Fruit fly (Drosophila melanogaster): Measurements from ENCODE around the gene Ir7e.

Ir7e gene

DNA sequence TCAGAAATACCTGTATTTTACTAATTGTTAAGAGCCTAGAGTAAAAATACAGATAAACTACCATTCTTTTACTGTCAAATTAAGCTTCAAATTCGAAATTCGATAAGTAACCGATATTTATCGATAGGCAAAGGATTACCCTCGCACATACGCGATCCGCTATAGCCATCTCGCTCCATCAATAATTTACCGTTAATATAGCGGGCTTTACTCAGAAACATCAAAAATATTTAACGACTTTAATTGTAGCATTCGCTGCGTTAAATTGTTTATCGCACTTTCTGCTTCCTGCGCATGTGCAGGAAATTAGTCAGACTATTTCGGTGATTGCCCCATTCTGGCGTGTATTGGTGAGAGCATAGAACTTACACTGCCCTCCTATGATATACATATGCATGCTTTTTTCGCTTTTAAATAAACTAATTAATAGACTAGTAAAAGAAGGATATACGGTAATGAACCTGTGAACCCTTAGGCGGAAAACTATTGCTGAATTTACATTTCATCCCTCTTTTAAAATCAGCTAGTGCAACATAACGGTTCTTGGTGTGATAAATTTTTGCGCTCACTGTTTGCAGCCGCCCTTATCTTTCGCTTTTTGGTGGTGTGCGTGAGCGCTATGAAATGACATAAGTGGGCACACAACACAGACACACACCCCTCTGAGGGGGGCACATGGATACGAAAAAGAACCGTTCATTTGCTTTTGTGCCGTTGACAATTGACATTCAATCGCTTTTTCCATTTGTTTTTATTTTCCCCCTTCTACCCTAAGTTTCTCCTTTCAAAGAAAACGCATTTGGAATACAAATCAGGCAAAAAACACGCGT, 27.0 kb upstream of the Ir7e start, which contains the start of the genes dpr14 and spidey (continued):
- peak; percentile 85 for TF ChIP-seq CG11085 (GFP tag; IDR thresholded peaks at IDR 0.05)
- peak; percentile 86 for TF ChIP-seq stc (GFP tag; IDR thresholded peaks at IDR 0.05)
- peak; percentile 83 for TF ChIP-seq CG14710 (tag; optimal IDR thresholded peaks at IDR 0.05)
- peak; percentile 97 for TF ChIP-seq Ets65A (GFP tag)
- TF ChIP-seq CG1233 (GFP tag; optimal IDR thresholded peaks at IDR 0.05) = peak; percentile 85
- TF ChIP-seq CG16779 (GFP tag; IDR thresholded peaks at IDR 0.05) = peak; percentile 81
- peak; percentile 87 for TF ChIP-seq onecut (GFP tag; IDR thresholded peaks at IDR 0.05)
- peak; percentile 13 for TF ChIP-seq Neu2 (GFP tag; optimal IDR thresholded peaks at IDR 0.05; ENCODE audit: borderline replicate concordance)
- TF ChIP-seq wek (GFP tag; optimal IDR thresholded peaks at IDR 0.05) = peak; percentile 71
- TF ChIP-seq fd3F (GFP tag; optimal IDR thresholded peaks at IDR 0.05) = peak; percentile 84
- peak; percentile 83 for TF ChIP-seq slp2 (GFP tag; optimal IDR thresholded peaks at IDR 0.05)
- peak; percentile 89 for TF ChIP-seq CG12219 (GFP tag; optimal IDR thresholded peaks at IDR 0.05)
- peak; percentile 84 for TF ChIP-seq CG15514 (GFP tag; optimal IDR thresholded peaks at IDR 0.05)
- peak; percentile 38 for TF ChIP-seq en (GFP tag; optimal IDR thresholded peaks at IDR 0.05)
- peak; percentile 93 for TF ChIP-seq dysf (GFP tag; IDR thresholded peaks at IDR 0.05)
- peak; percentile 92 for TF ChIP-seq gro (GFP tag; optimal IDR thresholded peaks at IDR 0.05)
- peak; percentile 74 for TF ChIP-seq CG5245 (GFP tag; optimal IDR thresholded peaks at IDR 0.05)
- TF ChIP-seq Dek (tag; optimal IDR thresholded peaks at IDR 0.05) = peak; percentile 90
- TF ChIP-seq CG4730 (GFP tag; IDR thresholded peaks at IDR 0.05) = peak; percentile 76
- peak; percentile 94 for TF ChIP-seq dmrt99B (tag; optimal IDR thresholded peaks at IDR 0.05)
- TF ChIP-seq CG10654 (GFP tag; optimal IDR thresholded peaks at IDR 0.05) = peak; percentile 73
- peak; percentile 81 for TF ChIP-seq Rx (GFP tag; IDR thresholded peaks at IDR 0.05)
- TF ChIP-seq ttk (GFP tag; IDR thresholded peaks at IDR 0.05) = peak; percentile 90
- TF ChIP-seq zf30C (GFP tag; optimal IDR thresholded peaks at IDR 0.05) = no peak
- TF ChIP-seq CG8359 (GFP tag; optimal IDR thresholded peaks at IDR 0.05; ENCODE audit: borderline replicate concordance) = peak; percentile 63
- TF ChIP-seq CrebB (tag; optimal IDR thresholded peaks at IDR 0.05) = peak; percentile 87
- TF ChIP-seq CG7556 (GFP tag; optimal IDR thresholded peaks at IDR 0.05) = peak; percentile 90
- TF ChIP-seq CG18476 (GFP tag; optimal IDR thresholded peaks at IDR 0.05) = peak; percentile 85
- peak; percentile 87 for TF ChIP-seq CG4328 (GFP tag; optimal IDR thresholded peaks at IDR 0.05)
- TF ChIP-seq Dref (GFP tag; IDR thresholded peaks at IDR 0.05) = peak; percentile 58
- TF ChIP-seq CG6765 (GFP tag; optimal IDR thresholded peaks at IDR 0.05) = peak; percentile 90
- peak; percentile 78 for TF ChIP-seq Ssrp (tag; optimal IDR thresholded peaks at IDR 0.05)
- peak; percentile 92 for TF ChIP-seq CG3281 (GFP tag; optimal IDR thresholded peaks at IDR 0.05)
- TF ChIP-seq CG8944 (GFP tag; optimal IDR thresholded peaks at IDR 0.05) = peak; percentile 83
- peak; percentile 22; the same call in 1 of the 2 replicates for TF ChIP-seq amos (GFP tag; IDR thresholded peaks at IDR 0.05; ENCODE audit: partially characterized antibody)
- TF ChIP-seq sna (GFP tag; IDR thresholded peaks at IDR 0.05; ENCODE audit: partially characterized antibody) = peak; percentile 35; the same call in 1 of the 2 replicates
- TF ChIP-seq CG31441 (GFP tag; IDR thresholded peaks at IDR 0.05) = peak; percentile 88
- TF ChIP-seq Atf-2 (GFP tag; optimal IDR thresholded peaks at IDR 0.05) = peak; percentile 83
- peak; percentile 82 for TF ChIP-seq pum (GFP tag; optimal IDR thresholded peaks at IDR 0.05)
- peak; percentile 90 for TF ChIP-seq CG17829 (tag; optimal IDR thresholded peaks at IDR 0.05)
- peak; percentile 91 for TF ChIP-seq BtbVII (GFP tag; optimal IDR thresholded peaks at IDR 0.05)
- peak; percentile 86 for TF ChIP-seq nerfin-1 (tag; optimal IDR thresholded peaks at IDR 0.05)
- peak; percentile 77 for TF ChIP-seq CG33557 (GFP tag; optimal IDR thresholded peaks at IDR 0.05)
- TF ChIP-seq CG7372 (GFP tag; IDR thresholded peaks at IDR 0.05) = peak; percentile 89
- TF ChIP-seq CG3407 (GFP tag; optimal IDR thresholded peaks at IDR 0.05) = peak; percentile 74
- peak; percentile 69 for TF ChIP-seq kah (GFP tag; optimal IDR thresholded peaks at IDR 0.05)
- peak; percentile 63 for TF ChIP-seq Ets97D (GFP tag; optimal IDR thresholded peaks at IDR 0.05)
- TF ChIP-seq Bgb (GFP tag; IDR thresholded peaks at IDR 0.05; ENCODE audit: partially characterized antibody) = peak; percentile 28; the same call in 1 of the 2 replicates
